Fruit fly (Drosophila melanogaster): ENCODE measurements around the gene Sec16.

Gene Sec16

DNA sequence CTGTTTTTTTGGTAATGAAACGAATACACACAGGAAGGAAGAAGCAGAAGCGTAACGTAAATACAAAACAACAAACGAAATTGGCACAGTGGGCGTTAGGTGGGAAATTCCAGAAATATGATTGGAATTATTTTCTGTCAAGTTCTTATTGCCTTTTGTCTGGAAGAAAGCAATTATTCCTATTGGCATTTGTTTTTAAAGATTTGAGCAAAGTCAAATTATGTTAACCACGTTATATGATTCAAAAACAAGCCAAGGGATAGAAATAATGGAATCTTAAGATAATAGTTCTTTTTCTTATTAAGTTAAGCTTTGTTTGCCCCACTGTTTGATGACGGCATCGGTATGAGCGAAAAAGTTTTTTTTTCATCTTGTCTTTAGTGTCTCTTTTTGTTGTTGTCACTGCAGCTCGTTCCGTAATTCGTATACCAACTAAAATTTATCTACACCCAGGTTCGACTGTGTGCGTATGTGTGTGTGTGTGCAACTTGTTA lies 16.3 kb upstream of the Sec16 start (continued):
- TF ChIP-seq ato (GFP tag; IDR thresholded peaks at IDR 0.05; ENCODE audit: partially characterized antibody) (no peak), gcm2 (GFP tag; optimal IDR thresholded peaks at IDR 0.05) (peak; percentile 95), ap (GFP tag; IDR thresholded peaks at IDR 0.05) (peak; percentile 86), Atf3 (GFP tag; optimal IDR thresholded peaks at IDR 0.05) (peak; percentile 96), gce (GFP tag; IDR thresholded peaks at IDR 0.05) (peak; percentile 87; the same call in 2 of the 3 replicates), CG4617 (GFP tag; optimal IDR thresholded peaks at IDR 0.05; ENCODE audit: borderline replicate concordance) (peak; percentile 69), CG10431 (GFP tag; optimal IDR thresholded peaks at IDR 0.05) (peak; percentile 62), CG8924 (tag; optimal IDR thresholded peaks at IDR 0.05) (peak; percentile 96), chn (GFP tag; optimal IDR thresholded peaks at IDR 0.05) (peak; percentile 92), nom (GFP tag; optimal IDR thresholded peaks at IDR 0.05) (peak; percentile 84), CG14710 (tag; optimal IDR thresholded peaks at IDR 0.05) (peak; percentile 83), caup (GFP tag; optimal IDR thresholded peaks at IDR 0.05; ENCODE audit: severe bottlenecking) (peak; percentile 96), CG13123 (GFP tag; optimal IDR thresholded peaks at IDR 0.05) (peak; percentile 87), lmd (GFP tag; IDR thresholded peaks at IDR 0.05) (peak; percentile 96), CG42726 (GFP tag; IDR thresholded peaks at IDR 0.05; ENCODE audit: partially characterized antibody) (no peak), CG7556 (GFP tag; optimal IDR thresholded peaks at IDR 0.05) (peak; percentile 97), CG4282 (GFP tag; optimal IDR thresholded peaks at IDR 0.05) (peak; percentile 93), CG32767 (GFP tag; IDR thresholded peaks at IDR 0.05) (peak; percentile 81), Aef1 (GFP tag; IDR thresholded peaks at IDR 0.05) (peak; percentile 92), Kr (GFP tag; optimal IDR thresholded peaks at IDR 0.05) (no peak), btn (GFP tag; optimal IDR thresholded peaks at IDR 0.05) (peak; percentile 86), CG32532 (GFP tag; IDR thresholded peaks at IDR 0.05) (peak; percentile 93), repo (GFP tag; optimal IDR thresholded peaks at IDR 0.05) (peak; percentile 92), stwl (tag; optimal IDR thresholded peaks at IDR 0.05) (no peak), eve (GFP tag; optimal IDR thresholded peaks at IDR 0.05) (peak in 1 of 2 experiments; percentile 98), hkb (optimal IDR thresholded peaks at IDR 0.05) (no peak), hkb (GFP tag; IDR thresholded peaks at IDR 0.05) (peak; percentile 95), CG1603 (tag; optimal IDR thresholded peaks at IDR 0.05) (peak; percentile 87), row (GFP tag; IDR thresholded peaks at IDR 0.05) (peak; percentile 93), CG1792 (GFP tag; optimal IDR thresholded peaks at IDR 0.05) (peak; percentile 91), nerfin-1 (tag; optimal IDR thresholded peaks at IDR 0.05) (peak; percentile 83), ab (GFP tag; optimal IDR thresholded peaks at IDR 0.05) (peak; percentile 93), sisA (GFP tag; IDR thresholded peaks at IDR 0.05) (peak; percentile 92), CG11456 (GFP tag; IDR thresholded peaks at IDR 0.05) (peak; percentile 92), Dip3 (GFP tag; optimal IDR thresholded peaks at IDR 0.05) (peak; percentile 94), seq (GFP tag; IDR thresholded peaks at IDR 0.05) (peak; percentile 96), vvl (GFP tag; IDR thresholded peaks at IDR 0.05) (peak; percentile 94), twi (tag; optimal IDR thresholded peaks at IDR 0.05) (peak; percentile 77), CG4424 (GFP tag; optimal IDR thresholded peaks at IDR 0.05) (peak; percentile 94), sens (GFP tag) (peak; percentile 88), ro (GFP tag; IDR thresholded peaks at IDR 0.05) (peak; percentile 74), CG12942 (GFP tag; optimal IDR thresholded peaks at IDR 0.05) (peak; percentile 88), Hr39 (optimal IDR thresholded peaks at IDR 0.05) (no peak), run (tag; optimal IDR thresholded peaks at IDR 0.05) (peak; percentile 94), CG8359 (GFP tag; optimal IDR thresholded peaks at IDR 0.05; ENCODE audit: borderline replicate concordance) (peak; percentile 84), Sox100B (GFP tag; optimal IDR thresholded peaks at IDR 0.05) (peak; percentile 97), Opbp (GFP tag; IDR thresholded peaks at IDR 0.05; ENCODE audit: partially characterized antibody) (no peak), slou (GFP tag; optimal IDR thresholded peaks at IDR 0.05) (peak; percentile 96), CG13775 (GFP tag; optimal IDR thresholded peaks at IDR 0.05) (peak; percentile 96), CG6683 (GFP tag; optimal IDR thresholded peaks at IDR 0.05) (peak; percentile 89), CG17829 (tag; optimal IDR thresholded peaks at IDR 0.05) (peak; percentile 93), Drgx (GFP tag; IDR thresholded peaks at IDR 0.05) (peak; percentile 96)
